Worm (Caenorhabditis elegans) whole organism, early embryonic: ENCODE results near the gene tsp-1.

Source experiments
- B0310.2 ChIP-seq: sonication (generic microtip); optimal IDR thresholded peaks from 2 replicates; lab custom pipeline; 2016; ENCODE audit warnings: mild to moderate bottlenecking, missing genetic modification characterization, missing compliant biosample characterization
- F13C5.2 ChIP-seq: sonication (generic microtip); optimal IDR thresholded peaks from 2 replicates; lab custom pipeline; 2017; ENCODE audit warnings: mild to moderate bottlenecking, missing genetic modification characterization, inconsistent platforms, missing compliant biosample characterization
- aly-1 ChIP-seq: sonication (generic microtip); optimal IDR thresholded peaks from 2 replicates; lab custom pipeline; 2016; ENCODE audit warnings: missing genetic modification characterization, missing compliant biosample characterization
- ama-1 ChIP-seq: fragments of 150-350 bp; optimal IDR thresholded peaks from 2 replicates; lab custom pipeline; 2014
- ceh-13 ChIP-seq: fragments of 200-800 bp; sonication (Bioruptor generic); optimal IDR thresholded peaks from 2 replicates; lab custom pipeline; 2018; ENCODE audit warnings: mild to moderate bottlenecking, missing genetic modification characterization, missing compliant biosample characterization
- ceh-36 ChIP-seq: sonication (generic microtip); optimal IDR thresholded peaks from 2 replicates; lab custom pipeline; 2016; ENCODE audit warnings: missing genetic modification characterization, inconsistent platforms, missing compliant biosample characterization
- ets-7 ChIP-seq: sonication (generic microtip); optimal IDR thresholded peaks from 2 replicates; lab custom pipeline; 2016; ENCODE audit warnings: missing genotype, missing genetic modification characterization, missing compliant biosample characterization
- hmbx-1 ChIP-seq: sonication (generic microtip); optimal IDR thresholded peaks from 2 replicates; lab custom pipeline; 2016; ENCODE audit warnings: mild to moderate bottlenecking, missing genetic modification characterization, missing compliant biosample characterization
- hmg-4 ChIP-seq: fragments of 200-800 bp; sonication (Bioruptor generic); optimal IDR thresholded peaks from 2 replicates; lab custom pipeline; 2018; ENCODE audit warnings: mild to moderate bottlenecking, missing genetic modification characterization, missing compliant biosample characterization
- hnd-1 ChIP-seq: sonication (generic microtip); optimal IDR thresholded peaks from 2 replicates; lab custom pipeline; 2016; ENCODE audit warnings: missing genetic modification characterization, missing compliant biosample characterization
- pes-1 ChIP-seq: fragments of 200-800 bp; sonication (Bioruptor generic); IDR thresholded peaks from 2 replicates; pipeline ENCODE4 v1.3.6; 2022; ENCODE audit warnings: missing genetic modification reagents, missing genetic modification characterization, missing compliant biosample characterization
- sea-1 ChIP-seq: fragments of 200-800 bp; sonication (Bioruptor generic); conservative IDR thresholded peaks from 2 replicates; pipeline ENCODE4 v1.3.6; 2022; ENCODE audit warnings: missing genetic modification characterization, missing compliant biosample characterization
- tbx-11 ChIP-seq: fragments of 200-800 bp; sonication (Bioruptor generic); IDR thresholded peaks from 2 replicates; pipeline ENCODE4 v1.3.6; 2022; ENCODE audit warnings: missing genetic modification characterization, missing compliant biosample characterization
- tra-4 ChIP-seq: sonication (generic microtip); optimal IDR thresholded peaks from 2 replicates; lab custom pipeline; 2017; ENCODE audit warnings: missing genetic modification characterization, missing compliant biosample characterization

ce11 chrIII:8280352-8280751, 41.1 kb upstream of the tsp-1 start:
- TF ChIP-seq B0310.2 (tag; lab: Kevin White, UChicago) (no peak), ama-1 (lab: Kevin White, UChicago) (no peak), sea-1 (no peak), ceh-13 (no peak), aly-1 (no peak), ets-7 (tag; lab: Kevin White, UChicago) (no peak), hmbx-1 (tag; lab: Kevin White, UChicago) (no peak), hnd-1 (no peak), tra-4 (tag; lab: Kevin White, UChicago) (no peak), pes-1 (no peak), hmg-4 (GFP tag; lab: Kevin White, UChicago) (no peak), F13C5.2 (tag; lab: Kevin White, UChicago) (no peak), ceh-36 (tag; lab: Kevin White, UChicago) (no peak), tbx-11 (GFP tag; lab: Robert Waterston, UW) (no peak)
